Worm (Caenorhabditis elegans) whole organism, L1 larva: ENCODE results near the gene msp-58.

Experiments used
- F16B12.6 ChIP-seq: fragments of 150-350 bp; optimal IDR thresholded peaks from 2 replicates; lab custom pipeline; 2014; ENCODE audit warnings: missing biosample characterization, missing genetic modification characterization
- ceh-8 ChIP-seq: fragments of 200-800 bp; sonication (Bioruptor generic); optimal IDR thresholded peaks from 2 replicates; lab custom pipeline; 2018; ENCODE audit warnings: mild to moderate bottlenecking, missing genetic modification characterization, moderate library complexity, missing compliant biosample characterization
- ceh-88 ChIP-seq: fragments of 200-800 bp; sonication (Bioruptor generic); IDR thresholded peaks from 2 replicates; pipeline ENCODE4 v1.3.6; 2022; ENCODE audit warnings: missing genetic modification characterization, missing compliant biosample characterization
- dpl-1 ChIP-seq, 3 experiments: fragments of 150-350 bp in 2 of 3; sonication (generic microtip) in 1 of 3; optimal IDR thresholded peaks; 2 replicates each; lab custom pipeline; 2014 to 2017; ENCODE audit warnings: missing biosample characterization in 3 of 3, missing genetic modification characterization in 3 of 3, missing genetic modification reagents in 3 of 3
- efl-1 ChIP-seq, 4 experiments: fragments of 150-350 bp; optimal IDR thresholded peaks in 3 of 4; peaks in 1 of 4; 1 replicate in 1 of 4; 2 replicates in 3 of 4; lab custom pipeline; 2014; ENCODE audit warnings: missing biosample characterization in 2 of 4, missing genetic modification characterization in 2 of 4, missing genetic modification reagents in 2 of 4
- efl-3 ChIP-seq: fragments of 200-800 bp; sonication (Bioruptor generic); optimal IDR thresholded peaks from 2 replicates; lab custom pipeline; 2018; ENCODE audit warnings: mild to moderate bottlenecking, missing genetic modification characterization, missing compliant biosample characterization
- fkh-8 ChIP-seq: sonication (generic microtip); optimal IDR thresholded peaks from 2 replicates; lab custom pipeline; 2016; ENCODE audit warnings: mild to moderate bottlenecking, missing genetic modification characterization, missing compliant biosample characterization
- hlh-4 ChIP-seq: sonication (generic microtip); optimal IDR thresholded peaks from 2 replicates; lab custom pipeline; 2016; ENCODE audit warnings: mild to moderate bottlenecking, missing genetic modification characterization, missing compliant biosample characterization
- irx-1 ChIP-seq: sonication (generic microtip); optimal IDR thresholded peaks from 2 replicates; lab custom pipeline; 2016; ENCODE audit warnings: missing genetic modification characterization, missing compliant biosample characterization
- jun-1 ChIP-seq: fragments of 150-350 bp; optimal IDR thresholded peaks from 2 replicates; lab custom pipeline; 2014; ENCODE audit warnings: missing biosample characterization, missing genetic modification reagents, missing genetic modification characterization
- lin-14 ChIP-seq: fragments of 200-800 bp; sonication (Bioruptor generic); optimal IDR thresholded peaks from 2 replicates; lab custom pipeline; 2018; ENCODE audit warnings: mild to moderate bottlenecking, missing genetic modification characterization, moderate library complexity, missing compliant biosample characterization
- lin-35 ChIP-seq, 2 experiments: fragments of 150-350 bp; optimal IDR thresholded peaks; 2 replicates each; lab custom pipeline; 2014; ENCODE audit warnings: missing biosample characterization in 2 of 2, missing genetic modification characterization in 2 of 2, missing genetic modification reagents in 2 of 2
- mdl-1 ChIP-seq, 2 experiments: fragments of 150-350 bp; optimal IDR thresholded peaks; 2 replicates each; lab custom pipeline; 2014 to 2017; ENCODE audit warnings: missing biosample characterization in 2 of 2, missing genetic modification characterization in 2 of 2, inconsistent platforms in 1 of 2
- mef-2 ChIP-seq: fragments of 150-350 bp; optimal IDR thresholded peaks from 2 replicates; lab custom pipeline; 2014; ENCODE audit warnings: missing biosample characterization, missing genetic modification characterization
- nhr-20 ChIP-seq: sonication (generic microtip); optimal IDR thresholded peaks from 2 replicates; lab custom pipeline; 2016; ENCODE audit warnings: mild to moderate bottlenecking, missing genetic modification characterization, missing compliant biosample characterization
- nhr-76 ChIP-seq: sonication (generic microtip); optimal IDR thresholded peaks from 2 replicates; lab custom pipeline; 2017; ENCODE audit warnings: missing biosample characterization, missing genetic modification characterization
- nhr-85 ChIP-seq: sonication (generic microtip); peaks from one replicate; lab custom pipeline; 2016; ENCODE audit warnings: missing genetic modification characterization, inconsistent platforms, missing compliant biosample characterization
- nhr-90 ChIP-seq: sonication (generic microtip); optimal IDR thresholded peaks from 2 replicates; lab custom pipeline; 2016; ENCODE audit warnings: mild to moderate bottlenecking, missing genetic modification characterization, missing compliant biosample characterization; ENCODE audit not compliant: poor library complexity
- pqm-1 ChIP-seq: sonication (generic microtip); optimal IDR thresholded peaks from 3 replicates; lab custom pipeline; 2017; ENCODE audit warnings: missing biosample characterization, missing genetic modification characterization
- rnt-1 ChIP-seq: sonication (generic microtip); optimal IDR thresholded peaks from 2 replicates; lab custom pipeline; 2016; ENCODE audit warnings: mild to moderate bottlenecking, missing genetic modification characterization, moderate library complexity, missing compliant biosample characterization
- skn-1 ChIP-seq: fragments of 150-350 bp; optimal IDR thresholded peaks from 2 replicates; lab custom pipeline; 2014; ENCODE audit warnings: missing biosample characterization, missing genetic modification characterization
- snpc-4 ChIP-seq: fragments of 150-350 bp; optimal IDR thresholded peaks from 2 replicates; lab custom pipeline; 2014; ENCODE audit warnings: missing biosample characterization, missing genetic modification characterization
- sox-4 ChIP-seq: sonication (generic microtip); optimal IDR thresholded peaks from 2 replicates; lab custom pipeline; 2016; ENCODE audit warnings: missing genetic modification characterization, missing compliant biosample characterization
- sptf-1 ChIP-seq: fragments of 150-350 bp; optimal IDR thresholded peaks from 2 replicates; lab custom pipeline; 2014; ENCODE audit warnings: missing biosample characterization, missing genetic modification characterization
- sup-37 ChIP-seq: fragments of 200-800 bp; sonication (Bioruptor generic); optimal IDR thresholded peaks from 2 replicates; lab custom pipeline; 2018; ENCODE audit warnings: mild to moderate bottlenecking, missing genetic modification characterization, missing compliant biosample characterization
- unc-130 ChIP-seq: fragments of 150-350 bp; optimal IDR thresholded peaks from 2 replicates; lab custom pipeline; 2017; ENCODE audit warnings: missing biosample characterization, missing genetic modification characterization, inconsistent platforms
- unc-62 ChIP-seq: fragments of 150-350 bp; optimal IDR thresholded peaks from 2 replicates; lab custom pipeline; 2014; ENCODE audit warnings: missing biosample characterization, missing genetic modification reagents, missing genetic modification characterization
- unc-98 ChIP-seq: fragments of 200-800 bp; sonication (Bioruptor generic); IDR thresholded peaks from 2 replicates; pipeline ENCODE4 v1.3.6; 2022; ENCODE audit warnings: missing genetic modification characterization, missing compliant biosample characterization
- vab-15 ChIP-seq: sonication (generic microtip); optimal IDR thresholded peaks from 2 replicates; lab custom pipeline; 2017; ENCODE audit warnings: missing genotype, mild to moderate bottlenecking, missing genetic modification characterization, missing compliant biosample characterization
- xbp-1 ChIP-seq: sonication (generic microtip); optimal IDR thresholded peaks from 2 replicates; lab custom pipeline; 2016; ENCODE audit warnings: missing genetic modification characterization, missing compliant biosample characterization
- ztf-11 ChIP-seq, 2 experiments: sonication (generic microtip); optimal IDR thresholded peaks; 2 replicates each; lab custom pipeline; 2016 to 2017; ENCODE audit warnings: missing genetic modification characterization in 2 of 2, missing biosample characterization in 1 of 2, missing compliant biosample characterization in 1 of 2

msp-58 gene

ce11 chrIV:5354124-5354523 is 45.7 kb downstream of the msp-58 start, which contains the start of gene Y4C6B.1 (continued):
- TF ChIP-seq pqm-1 (no peak), efl-3 (GFP tag; lab: Kevin White, UChicago) (no peak), ceh-8 (no peak), unc-98 (GFP tag; lab: Robert Waterston, UW) (no peak), lin-14 (GFP tag; lab: Kevin White, UChicago) (no peak), sptf-1 (no peak), ceh-88 (GFP tag; lab: Robert Waterston, UW) (no peak), dpl-1 (GFP tag; optimal IDR thresholded peaks at IDR 0.05; lab: Kevin White, UChicago) (peak; percentile 21 to 74 (median 53)), nhr-85 (tag; lab: Kevin White, UChicago) (no peak), snpc-4 (tag; lab: Kevin White, UChicago) (no peak), nhr-90 (tag; lab: Kevin White, UChicago) (no peak), unc-130 (no peak), mdl-1 (tag; optimal IDR thresholded peaks at IDR 0.05; lab: Kevin White, UChicago) (no peak), rnt-1 (tag; lab: Kevin White, UChicago) (peak; percentile 3)

- TF ChIP-seq unc-62 (GFP tag; lab: Kevin White, UChicago) (no peak), ztf-11 (tag; optimal IDR thresholded peaks at IDR 0.05; lab: Kevin White, UChicago) (no peak), fkh-8 (tag; lab: Kevin White, UChicago) (no peak), unc-98 (GFP tag; lab: Robert Waterston, UW) (no peak), sox-4 (tag; lab: Kevin White, UChicago) (no peak), xbp-1 (tag; lab: Kevin White, UChicago) (no peak), nhr-76 (tag; lab: Kevin White, UChicago) (no peak), ceh-88 (GFP tag; lab: Robert Waterston, UW) (no peak), hlh-4 (tag; lab: Kevin White, UChicago) (no peak), vab-15 (tag; lab: Kevin White, UChicago) (no peak), irx-1 (no peak), sup-37 (GFP tag; lab: Kevin White, UChicago) (no peak), skn-1 (tag; lab: Kevin White, UChicago) (no peak), nhr-20 (tag; lab: Kevin White, UChicago) (no peak), F16B12.6 (tag; lab: Kevin White, UChicago) (no peak), mef-2 (tag; lab: Kevin White, UChicago) (no peak), efl-1 (optimal IDR thresholded peaks at IDR 0.05; lab: Kevin White, UChicago) (no peak), efl-1 (GFP tag; optimal IDR thresholded peaks at IDR 0.05 in 1 of 2; lab: Kevin White, UChicago) (no peak), jun-1 (no peak), lin-35 (GFP tag; optimal IDR thresholded peaks at IDR 0.05; lab: Kevin White, UChicago) (no peak)
Observed at ce11 chrIV:5354564-5354963, 46.2 kb downstream of the msp-58 start.
